Worm (Caenorhabditis elegans) whole organism, L3 larva: ENCODE measurements around the gene pgl-2.

Experiments
- R02D3.7 ChIP-seq: fragments of 150-350 bp; optimal IDR thresholded peaks from 2 replicates; lab custom pipeline; 2014; ENCODE audit warnings: missing biosample characterization, missing genetic modification characterization
- ZK546.5 ChIP-seq: sonication (generic microtip); optimal IDR thresholded peaks from 2 replicates; lab custom pipeline; 2017; ENCODE audit warnings: missing biosample characterization, missing genetic modification characterization
- ceh-9 ChIP-seq: sonication (generic microtip); optimal IDR thresholded peaks from 2 replicates; lab custom pipeline; 2018; ENCODE audit warnings: missing biosample characterization, missing genetic modification characterization
- elt-1 ChIP-seq: fragments of 150-350 bp; optimal IDR thresholded peaks from 2 replicates; lab custom pipeline; 2014; ENCODE audit warnings: missing biosample characterization, missing genetic modification characterization
- elt-2 ChIP-seq: sonication (generic microtip); optimal IDR thresholded peaks from 2 replicates; lab custom pipeline; 2016; ENCODE audit warnings: missing genetic modification reagents, mild to moderate bottlenecking, missing genetic modification characterization, missing compliant biosample characterization
- nfya-1 ChIP-seq: sonication (generic microtip); optimal IDR thresholded peaks from 2 replicates; lab custom pipeline; 2017; ENCODE audit warnings: missing genetic modification characterization, mild to moderate bottlenecking, missing compliant biosample characterization, antibody characterized with exemption, moderate library complexity; ENCODE audit not compliant: insufficient read depth
- nhr-11 ChIP-seq: fragments of 150-350 bp; optimal IDR thresholded peaks from 2 replicates; lab custom pipeline; 2014; ENCODE audit warnings: missing biosample characterization, missing genetic modification characterization
- nhr-12 ChIP-seq: fragments of 150-350 bp; optimal IDR thresholded peaks from 2 replicates; lab custom pipeline; 2014; ENCODE audit warnings: missing biosample characterization, missing genetic modification characterization
- nhr-25 ChIP-seq: sonication (generic microtip); optimal IDR thresholded peaks from 2 replicates; lab custom pipeline; 2017; ENCODE audit warnings: missing biosample characterization, missing genetic modification characterization
- snpc-4 ChIP-seq: fragments of 150-350 bp; optimal IDR thresholded peaks from 2 replicates; lab custom pipeline; 2014; ENCODE audit warnings: missing biosample characterization, missing genetic modification characterization
- unc-39 ChIP-seq: sonication (generic microtip); optimal IDR thresholded peaks from 4 replicates; lab custom pipeline; 2017; ENCODE audit warnings: missing biosample characterization, missing genetic modification characterization
- zag-1 ChIP-seq: fragments of 150-350 bp; optimal IDR thresholded peaks from 2 replicates; lab custom pipeline; 2014; ENCODE audit warnings: missing biosample characterization, missing genetic modification characterization

DNA sequence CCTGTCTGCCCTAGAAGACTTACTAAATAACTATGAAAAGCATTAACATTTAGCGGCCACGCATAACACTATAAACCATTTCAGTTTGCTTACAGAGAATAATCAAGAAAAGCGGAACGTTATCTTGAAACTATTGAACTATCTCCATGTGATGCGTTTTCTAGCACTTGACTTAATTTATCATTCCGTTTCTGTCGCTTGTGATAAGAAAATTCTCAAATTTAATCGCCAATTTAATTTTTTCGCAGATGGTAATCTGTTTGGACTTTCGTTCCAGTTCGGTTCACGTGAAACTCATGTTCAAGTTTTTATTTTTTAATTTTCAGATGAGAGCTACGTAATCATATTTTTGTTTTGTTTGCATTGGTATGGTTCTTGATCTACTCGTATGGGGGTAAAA is 18.3 kb downstream of the pgl-2 start:
- TF ChIP-seq R02D3.7 (no peak), nhr-11 (tag; lab: Kevin White, UChicago) (no peak), zag-1 (no peak), elt-1 (tag; lab: Kevin White, UChicago) (no peak), ZK546.5 (tag; lab: Kevin White, UChicago) (no peak), snpc-4 (no peak), nfya-1 (tag; lab: Kevin White, UChicago) (no peak), nhr-25 (tag; lab: Kevin White, UChicago) (no peak), ceh-9 (tag; lab: Kevin White, UChicago) (no peak), nhr-12 (tag; lab: Kevin White, UChicago) (no peak), unc-39 (no peak), elt-2 (tag; lab: Kevin White, UChicago) (peak; percentile 98)
